Fruit fly (Drosophila melanogaster) whole organism, embryonic: Measurements from ENCODE around the gene PNKP.
A peak's percentile ranks its signal among the peaks of the same experiment; 100 is the strongest.

Source experiments
- CG12391 ChIP-seq: fragments of 200-800 bp; sonication (Bioruptor generic); optimal IDR thresholded peaks from 3 replicates; lab custom pipeline; 2018; ENCODE audit warnings: missing biosample characterization, mild to moderate bottlenecking, missing genetic modification characterization, moderate library complexity
- CG3407 ChIP-seq: fragments of 200-800 bp; sonication (Bioruptor generic); optimal IDR thresholded peaks from 2 replicates; lab custom pipeline; 2018; ENCODE audit warnings: missing biosample characterization, mild to moderate bottlenecking, missing genetic modification characterization
- peb ChIP-seq: fragments of 200-800 bp; sonication (Bioruptor generic); IDR thresholded peaks from 2 replicates; pipeline ENCODE4 v1.3.6; 2022; ENCODE audit warnings: missing biosample characterization, missing genetic modification characterization
- slou ChIP-seq: fragments of 200-800 bp; sonication (Bioruptor generic); optimal IDR thresholded peaks from 3 replicates; lab custom pipeline; 2016; ENCODE audit warnings: missing biosample characterization, missing genetic modification characterization
- z ChIP-seq: fragments of 200-800 bp; sonication (Bioruptor generic); IDR thresholded peaks from 3 replicates; pipeline ENCODE4 v1.3.6; 2022; ENCODE audit warnings: missing biosample characterization, missing genetic modification characterization

DNA sequence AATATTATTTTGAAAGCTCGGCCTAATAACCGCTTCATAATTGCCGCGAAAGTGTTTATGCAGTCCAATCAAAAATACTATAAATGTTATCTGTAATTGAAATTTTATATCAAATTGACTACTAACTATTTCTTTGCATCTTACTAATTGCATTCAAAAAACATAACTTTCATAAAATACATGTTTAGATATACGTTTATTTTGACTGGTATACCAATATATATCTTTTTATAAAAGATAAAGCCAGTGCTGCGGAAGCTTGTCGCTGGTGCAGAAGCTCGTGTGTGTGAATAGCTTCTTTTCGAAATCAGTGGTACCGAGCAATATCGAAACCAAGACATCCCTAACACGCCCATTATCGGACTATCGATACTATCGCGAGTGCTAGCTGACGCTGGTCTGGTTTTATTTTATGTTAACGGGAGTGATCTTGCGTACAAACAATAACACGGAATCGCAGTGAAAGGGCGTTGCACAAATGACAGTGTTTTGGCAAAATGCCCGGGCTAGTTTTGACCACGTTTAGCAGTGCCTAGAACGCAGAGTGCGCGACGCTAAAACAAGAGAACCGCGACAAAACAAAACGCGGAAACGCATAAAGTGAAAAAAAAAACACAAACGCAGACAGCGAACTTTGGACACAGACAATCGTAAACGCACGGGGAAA is 6.3 kb upstream of the PNKP start, which contains the start of gene Atg13:
- no peak for TF ChIP-seq peb (GFP tag; lab: Robert Waterston, UW)
- no peak for TF ChIP-seq z (GFP tag; lab: Robert Waterston, UW)
- TF ChIP-seq CG12391 (tag; lab: Kevin White, UChicago), result peak; percentile 52
- TF ChIP-seq CG3407 (GFP tag; lab: Kevin White, UChicago), result no peak
- TF ChIP-seq slou (GFP tag; lab: Kevin White, UChicago), result no peak
